Worm (Caenorhabditis elegans): ENCODE measurements around the gene F47F2.3.

DNA sequence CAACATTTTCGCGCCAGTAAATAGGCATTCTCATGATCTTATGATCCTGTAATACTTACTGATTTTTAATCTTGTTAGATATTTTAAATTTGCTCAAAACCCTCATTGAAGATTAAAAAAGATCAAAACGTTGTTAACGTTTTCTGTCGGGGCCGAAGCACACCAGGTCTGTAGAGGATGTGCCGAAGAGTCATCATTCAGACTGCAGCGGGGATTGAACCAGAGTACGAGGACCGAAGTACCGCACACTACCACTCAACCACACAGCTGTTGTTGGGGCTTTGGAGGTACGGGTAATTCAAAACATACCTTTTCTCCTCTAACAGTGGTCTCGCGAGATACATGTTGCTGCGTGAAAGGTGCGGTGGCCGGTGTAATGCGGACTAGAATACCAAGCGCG is 18.8 kb upstream of the F47F2.3 start:
- TF ChIP-seq cnd-1 (tag; optimal IDR thresholded peaks at IDR 0.05) (peak; percentile 74), lin-13 (tag; optimal IDR thresholded peaks at IDR 0.05) (peak; percentile 37), ces-1 (GFP tag; optimal IDR thresholded peaks at IDR 0.05) (no peak), nhr-237 (tag; optimal IDR thresholded peaks at IDR 0.05) (no peak), elt-1 (tag; optimal IDR thresholded peaks at IDR 0.05; ENCODE audit: borderline replicate concordance, insufficient read depth) (no peak), elt-3 (tag; optimal IDR thresholded peaks at IDR 0.05) (no peak), nhr-12 (tag; optimal IDR thresholded peaks at IDR 0.05) (no peak), unc-62 (GFP tag; optimal IDR thresholded peaks at IDR 0.05) (no peak)

All from whole organism, mixed stage, embryonic.